Worm (Caenorhabditis elegans): Measurements from ENCODE around the gene D1005.6.

ce11 chrX:1472880-1473279 lies 8.3 kb upstream of the D1005.6 start, which contains the start of gene D1005.5:
- no peak for TF ChIP-seq ces-1 (GFP tag; optimal IDR thresholded peaks at IDR 0.05)
- no peak for TF ChIP-seq unc-39 (tag; optimal IDR thresholded peaks at IDR 0.05)
- TF ChIP-seq mls-2 (tag; optimal IDR thresholded peaks at IDR 0.05), result no peak
- no peak for TF ChIP-seq snpc-4 (tag; optimal IDR thresholded peaks at IDR 0.05)

All from whole organism, mixed stage, embryonic.